Worm (Caenorhabditis elegans) whole organism, L4 larva: ENCODE data around the gene C06H5.14.
"Not testable (repeated sequence)": the region's sequence is repeated elsewhere in the genome, so short reads cannot be mapped to it uniquely, and the experiment has no call there.

ENCODE experiments used
- D1046.2 ChIP-seq: fragments of 200-800 bp; sonication (Bioruptor generic); IDR thresholded peaks from 2 replicates; pipeline ENCODE4 v1.3.6; 2022; ENCODE audit warnings: missing genetic modification characterization, missing compliant biosample characterization
- F37D6.2 ChIP-seq: sonication (generic microtip); optimal IDR thresholded peaks from 2 replicates; lab custom pipeline; 2016; ENCODE audit warnings: mild to moderate bottlenecking, missing genetic modification characterization, missing compliant biosample characterization
- F49E8.2 ChIP-seq: sonication (generic microtip); optimal IDR thresholded peaks from 2 replicates; lab custom pipeline; 2016; ENCODE audit warnings: missing compliant biosample characterization, mild to moderate bottlenecking, missing genetic modification characterization, borderline replicate concordance
- R02D3.7 ChIP-seq: fragments of 150-350 bp; sonication (generic microtip); optimal IDR thresholded peaks from 3 replicates; lab custom pipeline; 2014; ENCODE audit warnings: missing biosample characterization, missing genetic modification characterization
- T26A8.4 ChIP-seq: fragments of 200-800 bp; sonication (Bioruptor generic); IDR thresholded peaks from 2 replicates; pipeline ENCODE4 v1.3.6; 2022; ENCODE audit warnings: missing genetic modification characterization, missing compliant biosample characterization
- Y105C5A.15 ChIP-seq: fragments of 200-800 bp; sonication (Bioruptor generic); IDR thresholded peaks from 2 replicates; pipeline ENCODE4 v1.3.6; 2022; ENCODE audit warnings: missing genetic modification characterization, missing compliant biosample characterization
- Y5F2A.4 ChIP-seq: fragments of 200-800 bp; sonication (Bioruptor generic); optimal IDR thresholded peaks from 2 replicates; lab custom pipeline; 2018; ENCODE audit warnings: mild to moderate bottlenecking, missing genetic modification characterization, missing compliant biosample characterization
- aha-1 ChIP-seq: fragments of 150-350 bp; peaks from one replicate; lab custom pipeline; 2014; ENCODE audit warnings: missing biosample characterization, missing genetic modification characterization
- ceh-28 ChIP-seq: fragments of 150-350 bp; optimal IDR thresholded peaks from 2 replicates; lab custom pipeline; 2014; ENCODE audit warnings: missing biosample characterization, missing genetic modification reagents, missing genetic modification characterization
- ces-1 ChIP-seq: fragments of 150-350 bp; sonication (generic microtip); optimal IDR thresholded peaks from 4 replicates; lab custom pipeline; 2014; ENCODE audit warnings: missing biosample characterization, missing genetic modification reagents, missing genetic modification characterization
- cey-2 ChIP-seq: sonication (generic microtip); optimal IDR thresholded peaks from 3 replicates; lab custom pipeline; 2017; ENCODE audit warnings: missing genetic modification characterization, mild to moderate bottlenecking, missing compliant biosample characterization, antibody characterized with exemption, borderline replicate concordance; ENCODE audit not compliant: insufficient read depth
- daf-16 ChIP-seq, 3 experiments: sonication (generic microtip); optimal IDR thresholded peaks; 2 replicates each; lab custom pipeline; 2016 to 2017; ENCODE audit warnings: missing genetic modification characterization in 3 of 3, missing genetic modification reagents in 3 of 3, mild to moderate bottlenecking in 2 of 3, missing compliant biosample characterization in 2 of 3, missing biosample characterization in 1 of 3, moderate library complexity in 1 of 3
- dmd-6 ChIP-seq: fragments of 200-800 bp; sonication (Bioruptor generic); IDR thresholded peaks from 2 replicates; pipeline ENCODE4 v1.3.6; 2022; ENCODE audit warnings: missing genetic modification reagents, missing genetic modification characterization, missing compliant biosample characterization
- dmd-9 ChIP-seq: fragments of 200-800 bp; sonication (Bioruptor generic); IDR thresholded peaks from 2 replicates; pipeline ENCODE4 v1.3.6; 2022; ENCODE audit warnings: missing genetic modification reagents, missing genetic modification characterization, missing compliant biosample characterization
- duxl-1 ChIP-seq: sonication (generic microtip); optimal IDR thresholded peaks from 2 replicates; lab custom pipeline; 2016; ENCODE audit warnings: mild to moderate bottlenecking, missing genetic modification characterization, moderate library complexity, missing compliant biosample characterization; ENCODE audit not compliant: poor library complexity
- dve-1 ChIP-seq: sonication (generic microtip); optimal IDR thresholded peaks from 2 replicates; lab custom pipeline; 2017; ENCODE audit warnings: antibody characterized with exemption, mild to moderate bottlenecking, missing genetic modification characterization, missing compliant biosample characterization; ENCODE audit not compliant: insufficient read depth
- fos-1 ChIP-seq: fragments of 150-350 bp; optimal IDR thresholded peaks from 2 replicates; lab custom pipeline; 2014; ENCODE audit warnings: missing biosample characterization, missing genetic modification characterization
- gei-8 ChIP-seq: fragments of 200-800 bp; sonication (Bioruptor generic); optimal IDR thresholded peaks from 2 replicates; lab custom pipeline; 2018; ENCODE audit warnings: mild to moderate bottlenecking, missing genetic modification characterization, missing compliant biosample characterization
- hlh-11 ChIP-seq: fragments of 200-800 bp; sonication (Bioruptor generic); optimal IDR thresholded peaks from 2 replicates; lab custom pipeline; 2018; ENCODE audit warnings: mild to moderate bottlenecking, missing genetic modification characterization, missing compliant biosample characterization
- jun-1 ChIP-seq: fragments of 150-350 bp; optimal IDR thresholded peaks from 2 replicates; lab custom pipeline; 2014; ENCODE audit warnings: missing biosample characterization, missing genetic modification reagents, missing genetic modification characterization
- lin-29 ChIP-seq: fragments of 200-800 bp; sonication (Bioruptor generic); IDR thresholded peaks from 2 replicates; pipeline ENCODE4 v1.3.6; 2022; ENCODE audit warnings: missing genetic modification reagents, missing genetic modification characterization, missing compliant biosample characterization
- lin-39 ChIP-seq: fragments of 150-350 bp; optimal IDR thresholded peaks from 2 replicates; lab custom pipeline; 2014; ENCODE audit warnings: missing biosample characterization, missing genetic modification reagents, missing genetic modification characterization
- mdl-1 ChIP-seq, 2 experiments: fragments of 150-350 bp in 1 of 2; sonication (generic microtip) in 1 of 2; optimal IDR thresholded peaks; 2 replicates each; lab custom pipeline; 2014 to 2017; ENCODE audit warnings: missing biosample characterization in 2 of 2, missing genetic modification characterization in 2 of 2
- mdt-29 ChIP-seq: fragments of 200-800 bp; sonication (Bioruptor generic); IDR thresholded peaks from 2 replicates; pipeline ENCODE4 v1.3.6; 2022; ENCODE audit warnings: missing genetic modification reagents, missing genetic modification characterization, missing compliant biosample characterization
- mes-2 ChIP-seq: sonication (generic microtip); optimal IDR thresholded peaks from 2 replicates; lab custom pipeline; 2016; ENCODE audit warnings: missing genotype, mild to moderate bottlenecking, missing genetic modification characterization, missing compliant biosample characterization; ENCODE audit not compliant: poor library complexity, severe bottlenecking
- nhr-10 ChIP-seq: fragments of 150-350 bp; optimal IDR thresholded peaks from 2 replicates; lab custom pipeline; 2014; ENCODE audit warnings: missing biosample characterization, missing genetic modification characterization
- nhr-102 ChIP-seq: sonication (generic microtip); optimal IDR thresholded peaks from 2 replicates; lab custom pipeline; 2016; ENCODE audit warnings: mild to moderate bottlenecking, missing genetic modification characterization, moderate library complexity, missing compliant biosample characterization
- nhr-111 ChIP-seq: fragments of 200-800 bp; sonication (Bioruptor generic); optimal IDR thresholded peaks from 2 replicates; lab custom pipeline; 2018; ENCODE audit warnings: mild to moderate bottlenecking, missing genetic modification characterization, missing compliant biosample characterization
- nhr-25 ChIP-seq: sonication (generic microtip); optimal IDR thresholded peaks from 2 replicates; lab custom pipeline; 2017; ENCODE audit warnings: missing genetic modification characterization, mild to moderate bottlenecking, missing compliant biosample characterization, antibody characterized with exemption, moderate library complexity, borderline replicate concordance; ENCODE audit not compliant: insufficient read depth
- nhr-28 ChIP-seq: fragments of 150-350 bp; optimal IDR thresholded peaks from 2 replicates; lab custom pipeline; 2014; ENCODE audit warnings: missing biosample characterization, missing genetic modification characterization
- nhr-76 ChIP-seq: fragments of 150-350 bp; optimal IDR thresholded peaks from 2 replicates; lab custom pipeline; 2014; ENCODE audit warnings: missing biosample characterization, missing genetic modification characterization
- nhr-77 ChIP-seq: fragments of 150-350 bp; optimal IDR thresholded peaks from 2 replicates; lab custom pipeline; 2014; ENCODE audit warnings: missing biosample characterization, missing genetic modification characterization
- php-3 ChIP-seq: fragments of 200-800 bp; sonication (Bioruptor generic); IDR thresholded peaks from 2 replicates; pipeline ENCODE4 v1.3.6; 2022; ENCODE audit warnings: missing genetic modification reagents, missing genetic modification characterization, missing compliant biosample characterization
- saeg-2 ChIP-seq: fragments of 200-800 bp; sonication (Bioruptor generic); IDR thresholded peaks from 2 replicates; pipeline ENCODE4 v1.3.6; 2022; ENCODE audit warnings: missing genetic modification reagents, missing genetic modification characterization, missing compliant biosample characterization
- zfp-2 ChIP-seq: sonication (generic microtip); optimal IDR thresholded peaks from 2 replicates; lab custom pipeline; 2016; ENCODE audit warnings: mild to moderate bottlenecking, missing genetic modification characterization, missing compliant biosample characterization
- ztf-11 ChIP-seq: fragments of 150-350 bp; optimal IDR thresholded peaks from 2 replicates; lab custom pipeline; 2014; ENCODE audit warnings: missing biosample characterization, missing genetic modification characterization
- ztf-7 ChIP-seq: fragments of 150-350 bp; optimal IDR thresholded peaks from 2 replicates; lab custom pipeline; 2014; ENCODE audit warnings: missing biosample characterization, missing genetic modification characterization

The C06H5.14 gene

DNA sequence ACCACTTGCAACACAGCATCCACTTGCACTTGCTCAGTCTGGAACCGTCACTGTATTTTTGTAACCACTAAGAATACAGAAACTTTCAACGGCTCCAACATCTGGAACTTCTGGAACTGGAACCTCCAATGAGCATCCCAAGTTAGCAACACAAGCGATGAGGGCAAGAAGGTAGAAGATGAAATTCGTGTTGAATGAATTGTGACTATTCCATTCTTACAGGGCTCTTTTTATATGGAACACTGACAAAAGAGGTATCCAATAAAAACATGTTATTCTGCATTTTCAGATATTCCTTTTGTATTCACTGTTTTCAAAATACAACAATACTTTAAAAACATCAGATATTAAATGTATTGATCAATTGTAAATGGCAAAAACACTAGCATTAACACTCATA is 10.0 kb upstream of the C06H5.14 start, which contains the start of gene C06H5.11:
Gene C06H5.11 (minus strand): TSS at position 101 of the 400 bp plus-strand sequence.
- TF ChIP-seq R02D3.7 (tag; lab: Kevin White, UChicago); F37D6.2; ceh-28 (tag; lab: Kevin White, UChicago): not testable (repeated sequence)

DNA sequence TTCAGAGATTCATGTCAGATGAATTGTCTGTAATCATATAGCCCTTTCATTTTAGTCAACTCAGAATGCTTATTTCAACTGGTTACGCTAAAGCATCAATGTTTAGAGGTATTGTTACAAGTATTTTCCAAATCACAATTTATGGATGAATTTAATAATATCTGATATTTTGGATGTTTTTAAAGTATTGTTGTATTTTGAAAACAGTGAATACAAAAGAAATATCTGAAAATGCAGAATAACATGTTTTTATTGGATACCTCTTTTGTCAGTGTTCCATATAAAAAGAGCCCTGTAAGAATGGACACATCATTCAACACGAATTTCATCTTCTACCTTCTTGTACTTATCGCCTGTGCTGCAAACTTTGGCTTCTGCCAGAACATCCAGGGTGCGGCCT is 9.4 kb upstream of the C06H5.14 start, which contains the start of gene C06H5.12:
Gene C06H5.12 (plus strand): TSS at position 301 of the 400 bp plus-strand sequence.
- not testable (repeated sequence) for TF ChIP-seq nhr-10 (tag; lab: Kevin White, UChicago); ces-1; mdl-1 (tag; optimal IDR thresholded peaks at IDR 0.05; lab: Kevin White, UChicago)
- TF ChIP-seq, all 104 proteins: peak for 0; not testable (repeated sequence) for 104

DNA sequence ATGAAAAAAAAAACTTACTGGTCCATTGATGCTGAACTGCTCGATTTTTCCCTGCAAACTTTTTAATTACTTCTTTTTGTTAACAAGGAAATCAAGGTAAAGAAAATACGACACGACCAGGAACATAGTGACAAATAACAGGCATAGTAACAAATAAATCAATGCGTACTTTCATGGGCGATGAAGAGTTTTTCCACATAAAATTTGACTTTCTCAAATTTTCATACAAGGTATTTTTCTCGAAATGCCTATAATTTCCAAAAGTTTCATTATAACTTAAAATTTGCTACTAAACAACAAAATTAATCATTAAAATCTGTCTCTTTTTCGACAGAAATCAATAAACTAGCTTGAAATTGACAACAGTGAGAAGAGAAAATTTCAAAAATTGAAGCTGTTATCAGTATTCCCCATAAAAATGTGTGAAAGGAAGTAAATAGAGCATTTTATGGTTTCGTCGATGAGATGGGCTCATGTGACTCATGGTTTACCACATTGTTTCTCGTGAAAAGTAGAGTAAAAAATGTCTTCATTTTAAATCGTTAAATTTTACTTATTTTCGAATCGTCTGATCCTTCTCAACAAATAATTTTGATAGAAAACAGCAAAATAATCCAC is 7.1 kb upstream of the C06H5.14 start, which contains the start of gene fbxa-156:
Gene fbxa-156 (minus strand): TSS at position 51 of the 618 bp plus-strand sequence.
- TF ChIP-seq daf-16 (GFP tag; optimal IDR thresholded peaks at IDR 0.05; lab: Kevin White, UChicago): no peak
- peak; percentile 95 for TF ChIP-seq daf-16 (tag; optimal IDR thresholded peaks at IDR 0.05; lab: Kevin White, UChicago)
- TF ChIP-seq hlh-11: peak; percentile 27
- TF ChIP-seq dve-1 (tag; lab: Kevin White, UChicago): peak; percentile 58
- TF ChIP-seq php-3 (GFP tag; lab: Robert Waterston, UW): peak; percentile 97
- TF ChIP-seq lin-29 (GFP tag; lab: Robert Waterston, UW): no peak
- no peak for TF ChIP-seq ces-1
- no peak for TF ChIP-seq lin-39 (tag; lab: Kevin White, UChicago)
- no peak for TF ChIP-seq dmd-6

DNA sequence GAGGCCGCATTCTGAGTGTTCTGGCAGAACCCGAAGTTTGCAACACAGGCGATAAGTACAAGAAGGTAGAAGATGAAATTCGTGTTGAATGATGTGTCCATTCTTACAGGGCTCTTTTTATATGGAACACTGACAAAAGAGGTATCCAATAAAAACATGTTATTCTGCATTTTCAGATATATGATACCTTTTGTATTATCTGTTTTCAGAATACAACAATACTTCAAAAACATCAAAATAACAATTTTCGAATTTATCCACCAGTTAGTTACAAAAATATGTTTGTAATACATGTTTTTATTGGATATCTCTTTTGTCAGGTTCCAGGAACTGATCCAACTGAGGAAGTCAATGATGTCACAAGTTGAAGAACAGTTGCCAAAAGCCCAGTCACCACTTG is 6.3 kb upstream of the C06H5.14 start, which contains the start of gene C06H5.13:
Gene C06H5.13 (minus strand): TSS at position 101 of the 400 bp plus-strand sequence.
- not testable (repeated sequence) for TF ChIP-seq T26A8.4 (GFP tag; lab: Robert Waterston, UW); ces-1; dmd-9 (GFP tag; lab: Robert Waterston, UW)

DNA sequence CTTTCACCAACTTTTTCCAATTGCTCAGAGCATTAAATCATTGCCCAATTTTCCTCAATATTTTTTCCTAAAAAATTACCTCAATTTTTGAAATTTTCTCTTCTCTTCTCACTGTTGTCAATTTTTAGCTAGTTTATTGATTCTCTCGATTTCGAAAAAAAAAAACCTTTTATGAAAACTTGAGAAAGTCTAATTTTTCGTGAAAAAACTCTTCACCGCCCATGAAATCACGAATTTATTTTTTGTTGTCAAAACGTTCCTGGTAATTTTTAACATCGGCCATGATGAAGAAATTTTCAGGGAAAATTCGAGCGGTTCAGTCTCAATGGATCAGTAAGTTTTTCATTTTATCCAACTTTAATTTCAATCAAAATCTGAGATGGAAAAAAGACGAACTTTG is 4.4 kb upstream of the C06H5.14 start, which contains the start of gene fbxa-157:
Gene fbxa-157 (plus strand): TSS at position 301 of the 400 bp plus-strand sequence.
- no peak for TF ChIP-seq mes-2 (tag; lab: Kevin White, UChicago)
- peak; percentile 36 for TF ChIP-seq aha-1
- no peak for TF ChIP-seq ztf-11 (tag; lab: Kevin White, UChicago)
- no peak for TF ChIP-seq lin-29 (GFP tag; lab: Robert Waterston, UW)

DNA sequence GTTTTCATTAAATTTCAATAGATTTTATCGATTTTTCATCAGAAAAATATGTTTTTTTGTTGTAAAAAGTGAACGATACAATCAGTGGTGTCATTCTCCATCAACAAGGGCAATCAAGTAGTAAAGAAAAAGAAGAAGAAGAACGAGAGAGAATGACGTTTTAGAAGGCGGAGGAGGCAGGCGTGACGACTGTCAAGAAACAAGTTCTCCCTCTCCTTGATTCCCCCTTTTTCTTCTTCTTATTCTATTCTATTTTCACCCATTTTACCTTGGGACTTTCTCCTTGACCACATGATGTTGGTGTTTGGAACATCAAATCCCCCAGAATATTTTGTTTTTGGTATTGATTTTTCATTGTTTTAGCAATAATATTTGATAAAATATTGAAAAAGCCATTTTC is 1.8 kb downstream of the C06H5.14 start:
- TF ChIP-seq Y5F2A.4 (GFP tag; lab: Kevin White, UChicago): no peak
- no peak for TF ChIP-seq Y105C5A.15
- TF ChIP-seq nhr-77 (tag; lab: Kevin White, UChicago): no peak
- TF ChIP-seq saeg-2 (GFP tag; lab: Robert Waterston, UW): no peak
- TF ChIP-seq nhr-28: peak; percentile 46
- no peak for TF ChIP-seq cey-2
- TF ChIP-seq daf-16 (GFP tag; optimal IDR thresholded peaks at IDR 0.05; lab: Kevin White, UChicago): no peak
- no peak for TF ChIP-seq daf-16 (tag; optimal IDR thresholded peaks at IDR 0.05; lab: Kevin White, UChicago)
- no peak for TF ChIP-seq nhr-102 (tag; lab: Kevin White, UChicago)
- TF ChIP-seq nhr-76: no peak
- TF ChIP-seq D1046.2 (GFP tag; lab: Robert Waterston, UW): no peak
- TF ChIP-seq mdl-1 (tag; optimal IDR thresholded peaks at IDR 0.05; lab: Kevin White, UChicago): peak in 1 of 2 experiments; percentile 50
- peak; percentile 76 for TF ChIP-seq nhr-25 (tag; lab: Kevin White, UChicago)
- TF ChIP-seq ztf-7 (tag; lab: Kevin White, UChicago): no peak
- no peak for TF ChIP-seq zfp-2 (tag; lab: Kevin White, UChicago)
- TF ChIP-seq F49E8.2 (tag; lab: Kevin White, UChicago): no peak
- TF ChIP-seq php-3 (GFP tag; lab: Robert Waterston, UW): no peak
- no peak for TF ChIP-seq lin-29 (GFP tag; lab: Robert Waterston, UW)
- TF ChIP-seq gei-8 (GFP tag; lab: Kevin White, UChicago): no peak
- no peak for TF ChIP-seq duxl-1
- TF ChIP-seq mdt-29: no peak
- no peak for TF ChIP-seq nhr-111 (GFP tag; lab: Kevin White, UChicago)
- TF ChIP-seq hlh-11: peak; percentile 18
- TF ChIP-seq ceh-28 (tag; lab: Kevin White, UChicago): peak; percentile 10
- TF ChIP-seq fos-1 (tag; lab: Kevin White, UChicago): no peak
- no peak for TF ChIP-seq jun-1
